Fruit fly (Drosophila melanogaster) whole organism, adult: ENCODE data around the gene Gr98c.

ENCODE experiments used
- CG1620 ChIP-seq: fragments of 200-800 bp; sonication (Bioruptor generic); optimal IDR thresholded peaks from 2 replicates; lab custom pipeline; 2016; ENCODE audit warnings: missing biosample characterization, missing genetic modification characterization
- kay ChIP-seq: fragments of 200-800 bp; sonication (Bioruptor generic); peaks from one replicate; lab custom pipeline; 2016; ENCODE audit warnings: missing biosample characterization, missing genetic modification characterization, borderline replicate concordance
- tj ChIP-seq: fragments of 200-800 bp; sonication (Bioruptor generic); optimal IDR thresholded peaks from 3 replicates; lab custom pipeline; 2017; ENCODE audit warnings: missing biosample characterization, mild to moderate bottlenecking, missing genetic modification characterization, moderate library complexity

DNA sequence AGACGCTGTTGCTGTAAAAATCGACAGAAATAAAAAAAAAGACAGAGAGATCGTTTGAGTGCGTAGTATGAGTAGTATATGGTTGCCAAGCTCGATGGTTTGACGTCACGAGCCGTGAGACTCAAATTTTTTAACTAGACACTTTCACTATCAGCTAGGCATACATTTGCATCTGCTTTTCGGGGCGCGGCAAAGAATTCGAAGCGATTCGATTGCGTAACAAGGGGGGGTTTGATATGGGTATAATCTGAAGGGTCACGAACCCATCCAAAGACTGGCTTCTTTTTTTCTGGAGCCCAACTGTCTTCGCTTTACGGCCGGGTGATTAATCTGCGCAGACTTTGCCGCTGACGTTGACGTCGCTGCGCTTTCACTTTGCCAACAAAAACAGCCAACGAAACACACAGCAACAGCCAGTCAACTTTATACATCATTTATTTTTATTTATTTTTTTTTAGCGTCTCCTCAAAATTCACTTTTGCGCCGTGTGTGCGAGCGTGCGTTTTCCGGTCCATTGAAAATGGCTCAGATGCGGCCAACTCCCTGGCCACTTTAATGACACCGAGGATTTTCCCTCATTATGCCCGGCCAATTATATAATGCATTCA lies 49.4 kb downstream of the Gr98c start:
- TF ChIP-seq CG1620 (GFP tag; lab: Kevin White, UChicago) (no peak), kay (no peak), tj (GFP tag; lab: Kevin White, UChicago) (no peak)
